Worm (Caenorhabditis elegans): ENCODE measurements around the gene sre-34.

Gene sre-34

ce11 chrII:12425644-12426222 lies 24.2 kb upstream of the sre-34 start, which contains the start of gene daf-22 (continued):
- TF ChIP-seq mef-2 (tag; optimal IDR thresholded peaks at IDR 0.05) (no peak), swsn-7 (tag; optimal IDR thresholded peaks at IDR 0.05) (no peak), ceh-88 (GFP tag; IDR thresholded peaks at IDR 0.05) (no peak), nhr-71 (tag; optimal IDR thresholded peaks at IDR 0.05) (no peak), skn-1 (tag; optimal IDR thresholded peaks at IDR 0.05) (no peak), fos-1 (tag; optimal IDR thresholded peaks at IDR 0.05) (no peak), lsy-2 (tag; optimal IDR thresholded peaks at IDR 0.05) (no peak), sup-37 (GFP tag; optimal IDR thresholded peaks at IDR 0.05) (no peak), nhr-90 (tag; optimal IDR thresholded peaks at IDR 0.05; ENCODE audit: poor library complexity) (peak; percentile 5), egl-27 (tag; optimal IDR thresholded peaks at IDR 0.05) (no peak), nhr-11 (tag; optimal IDR thresholded peaks at IDR 0.05) (no peak), jun-1 (tag; optimal IDR thresholded peaks at IDR 0.05) (no peak), hlh-17 (GFP tag; optimal IDR thresholded peaks at IDR 0.05; ENCODE audit: borderline replicate concordance) (no peak), ztf-4 (tag; optimal IDR thresholded peaks at IDR 0.05) (no peak), ceh-63 (GFP tag; optimal IDR thresholded peaks at IDR 0.05) (no peak), sptf-1 (tag; optimal IDR thresholded peaks at IDR 0.05) (no peak), lir-3 (tag; optimal IDR thresholded peaks at IDR 0.05; ENCODE audit: poor library complexity) (no peak), nhr-28 (tag; optimal IDR thresholded peaks at IDR 0.05) (no peak), mab-9 (GFP tag; IDR thresholded peaks at IDR 0.05) (no peak), rnt-1 (tag; optimal IDR thresholded peaks at IDR 0.05) (no peak), lin-13 (GFP tag; optimal IDR thresholded peaks at IDR 0.05) (no peak), efl-1 (optimal IDR thresholded peaks at IDR 0.05) (no peak), efl-1 (GFP tag; optimal IDR thresholded peaks at IDR 0.05 in 1 of 2) (peak in 1 of 2 experiments; percentile 80), efl-3 (GFP tag; optimal IDR thresholded peaks at IDR 0.05) (no peak), mdl-1 (tag; optimal IDR thresholded peaks at IDR 0.05) (no peak), blmp-1 (tag; optimal IDR thresholded peaks at IDR 0.05) (peak; percentile 5), grh-1 (GFP tag; IDR thresholded peaks at IDR 0.05) (no peak), nhr-77 (tag; optimal IDR thresholded peaks at IDR 0.05) (no peak), ces-1 (GFP tag; optimal IDR thresholded peaks at IDR 0.05) (no peak), F16B12.6 (tag; optimal IDR thresholded peaks at IDR 0.05) (no peak)

- TF ChIP-seq fkh-10 (GFP tag; optimal IDR thresholded peaks at IDR 0.05), result no peak
- TF ChIP-seq ets-5 (GFP tag; IDR thresholded peaks at IDR 0.05), result no peak
Measured at ce11 chrII:12429743-12430142, 20.2 kb upstream of the sre-34 start, which contains the start of gene Y57A10C.8. TSS of gene Y57A10C.8 (minus strand) at chrII:12429843.

ce11 chrII:12432356-12432755 lies 17.6 kb upstream of the sre-34 start, which contains the start of gene dct-12:
TSS of gene dct-12 (minus strand) at chrII:12432456.
- no peak for TF ChIP-seq lsy-2 (tag; optimal IDR thresholded peaks at IDR 0.05)
- TF ChIP-seq ets-5 (GFP tag; IDR thresholded peaks at IDR 0.05), result no peak
- TF ChIP-seq unc-98 (GFP tag; IDR thresholded peaks at IDR 0.05), result no peak
- no peak for TF ChIP-seq elt-3 (tag; optimal IDR thresholded peaks at IDR 0.05)
- TF ChIP-seq ztf-4 (tag; optimal IDR thresholded peaks at IDR 0.05), result no peak
- no peak for TF ChIP-seq egl-13 (tag; optimal IDR thresholded peaks at IDR 0.05)
- TF ChIP-seq aly-2 (tag; optimal IDR thresholded peaks at IDR 0.05), result no peak
- TF ChIP-seq ceh-8 (GFP tag; optimal IDR thresholded peaks at IDR 0.05), result no peak
- TF ChIP-seq blmp-1 (tag; optimal IDR thresholded peaks at IDR 0.05), result no peak
- no peak for TF ChIP-seq C34B4.2 (tag; optimal IDR thresholded peaks at IDR 0.05)
- no peak for TF ChIP-seq xbp-1 (tag; optimal IDR thresholded peaks at IDR 0.05)
- no peak for TF ChIP-seq hpl-2 (GFP tag; optimal IDR thresholded peaks at IDR 0.05)
- no peak for TF ChIP-seq sox-4 (tag; optimal IDR thresholded peaks at IDR 0.05)
- TF ChIP-seq unc-130 (tag; optimal IDR thresholded peaks at IDR 0.05), result no peak
- TF ChIP-seq dsc-1 (tag; optimal IDR thresholded peaks at IDR 0.05), result no peak

All from whole organism, L1 larva.